Worm (Caenorhabditis elegans): Measurements from ENCODE around the gene dhhc-4.
A peak's percentile ranks its signal among the peaks of the same experiment; 100 is the strongest.

Gene dhhc-4

DNA sequence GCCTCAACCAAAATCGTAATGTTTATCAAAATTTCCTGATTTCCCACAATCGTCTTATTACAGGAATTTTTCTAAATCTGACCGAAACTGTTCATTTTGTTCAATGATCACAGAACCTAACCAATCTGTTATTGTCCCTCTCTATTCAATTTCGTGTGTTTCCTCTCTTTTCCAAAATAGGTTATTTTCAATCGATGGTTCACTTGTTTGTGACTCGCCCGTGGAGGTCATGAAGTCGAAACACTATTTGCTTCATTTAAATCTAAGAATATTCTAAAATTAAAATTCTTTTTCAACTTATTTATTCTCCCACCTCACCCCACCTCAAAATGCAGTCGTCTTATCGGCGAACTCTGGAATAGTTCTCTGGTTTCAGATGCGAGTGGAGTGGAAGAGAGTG lies 16.7 kb downstream of the dhhc-4 start (continued):
- TF ChIP-seq nhr-28 (tag; optimal IDR thresholded peaks at IDR 0.05) (peak; percentile 51), madf-5 (GFP tag; IDR thresholded peaks at IDR 0.05) (no peak), zfp-3 (GFP tag; conservative IDR thresholded peaks at IDR 0.05) (no peak), ceh-20 (GFP tag; IDR thresholded peaks at IDR 0.05) (no peak), vab-7 (GFP tag; IDR thresholded peaks at IDR 0.05) (no peak), aly-2 (tag; optimal IDR thresholded peaks at IDR 0.05) (no peak), egl-27 (tag; optimal IDR thresholded peaks at IDR 0.05) (no peak), F37D6.2 (tag; optimal IDR thresholded peaks at IDR 0.05) (no peak), ceh-82 (tag; optimal IDR thresholded peaks at IDR 0.05) (no peak)

- TF ChIP-seq dmd-9 (GFP tag; IDR thresholded peaks at IDR 0.05) (no peak), ZK337.2 (GFP tag; IDR thresholded peaks at IDR 0.05) (no peak), zag-1 (tag; optimal IDR thresholded peaks at IDR 0.05) (no peak), dmd-6 (GFP tag; IDR thresholded peaks at IDR 0.05) (peak; percentile 63), unc-130 (GFP tag; optimal IDR thresholded peaks at IDR 0.05) (no peak), aly-2 (tag; optimal IDR thresholded peaks at IDR 0.05) (no peak), lim-7 (GFP tag; IDR thresholded peaks at IDR 0.05) (no peak), mxl-2 (GFP tag; conservative IDR thresholded peaks at IDR 0.05) (no peak), daf-19 (GFP tag; conservative IDR thresholded peaks at IDR 0.05) (no peak), hif-1 (tag; optimal IDR thresholded peaks at IDR 0.05) (no peak), jun-1 (tag; optimal IDR thresholded peaks at IDR 0.05) (no peak), ZK546.5 (tag; optimal IDR thresholded peaks at IDR 0.05) (no peak), ceh-44 (GFP tag; IDR thresholded peaks at IDR 0.05) (no peak), daf-16 (GFP tag; optimal IDR thresholded peaks at IDR 0.05) (no peak), daf-16 (tag; optimal IDR thresholded peaks at IDR 0.05) (peak; percentile 94), lin-39 (tag; optimal IDR thresholded peaks at IDR 0.05) (no peak), ztf-11 (tag; optimal IDR thresholded peaks at IDR 0.05) (no peak), nhr-48 (tag; optimal IDR thresholded peaks at IDR 0.05) (no peak), dve-1 (tag; optimal IDR thresholded peaks at IDR 0.05; ENCODE audit: insufficient read depth) (peak; percentile 85), lsy-2 (tag; optimal IDR thresholded peaks at IDR 0.05) (no peak), T20F7.1 (GFP tag; optimal IDR thresholded peaks at IDR 0.05) (no peak), lin-1 (GFP tag; IDR thresholded peaks at IDR 0.05) (no peak), sdz-12 (GFP tag; optimal IDR thresholded peaks at IDR 0.05) (no peak), dpl-1 (GFP tag; optimal IDR thresholded peaks at IDR 0.05) (no peak), unc-62 (GFP tag; optimal IDR thresholded peaks at IDR 0.05 in 1 of 2) (peak in 1 of 2 experiments; percentile 73), unc-62 (tag; optimal IDR thresholded peaks at IDR 0.05) (no peak), hlh-30 (tag; optimal IDR thresholded peaks at IDR 0.05; ENCODE audit: insufficient read depth) (peak; percentile 57), madf-5 (GFP tag; IDR thresholded peaks at IDR 0.05) (no peak), spr-1 (tag; optimal IDR thresholded peaks at IDR 0.05) (no peak), nhr-28 (tag; optimal IDR thresholded peaks at IDR 0.05) (peak; percentile 87), lir-3 (tag; optimal IDR thresholded peaks at IDR 0.05) (no peak), tra-1 (GFP tag; IDR thresholded peaks at IDR 0.05) (0 out of 2 replicates have a peak, but pooled peaks have one; percentile 43), php-3 (GFP tag; IDR thresholded peaks at IDR 0.05) (peak; percentile 65), duxl-1 (tag; optimal IDR thresholded peaks at IDR 0.05; ENCODE audit: poor library complexity) (no peak), nhr-111 (GFP tag; optimal IDR thresholded peaks at IDR 0.05) (no peak), nhr-77 (tag; optimal IDR thresholded peaks at IDR 0.05) (peak; percentile 33), hlh-11 (tag; optimal IDR thresholded peaks at IDR 0.05) (peak; percentile 58), gei-8 (GFP tag; optimal IDR thresholded peaks at IDR 0.05) (no peak), pqm-1 (tag; optimal IDR thresholded peaks at IDR 0.05) (peak; percentile 45), set-16 (GFP tag; IDR thresholded peaks at IDR 0.05) (no peak), zip-2 (tag; optimal IDR thresholded peaks at IDR 0.05) (no peak), mep-1 (tag; optimal IDR thresholded peaks at IDR 0.05) (peak; percentile 6), hmg-1.1 (GFP tag; IDR thresholded peaks at IDR 0.05) (no peak), zip-11 (GFP tag; IDR thresholded peaks at IDR 0.05) (no peak), ceh-32 (tag; optimal IDR thresholded peaks at IDR 0.05; ENCODE audit: poor library complexity) (no peak)
Observed at ce11 chrIII:9849950-9850349, 17.6 kb downstream of the dhhc-4 start.
